Fruit fly (Drosophila melanogaster): ENCODE data around the gene Nhe2.
A peak's percentile ranks its signal among the peaks of the same experiment; 100 is the strongest.

Nhe2 gene

DNA sequence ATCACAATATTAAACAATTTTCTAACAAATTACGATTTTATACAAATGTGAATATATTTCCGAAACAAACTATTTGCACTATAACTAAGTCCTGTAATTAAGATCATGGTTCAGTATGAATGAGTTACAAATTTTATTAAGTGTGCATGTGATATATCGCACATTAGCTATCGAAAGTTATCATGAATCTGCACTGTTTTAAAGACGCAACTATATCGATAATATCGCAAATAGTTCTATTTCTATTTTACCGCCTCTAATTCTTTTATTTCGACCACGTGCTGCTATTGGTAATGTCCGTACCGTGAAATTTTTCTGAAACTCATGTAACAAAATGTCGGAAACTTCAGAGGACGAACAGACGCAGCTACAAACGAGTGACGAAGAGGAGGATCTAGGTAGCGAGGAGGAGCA lies 38.6 kb downstream of the Nhe2 start, which contains the start of gene pths (continued):
- TF ChIP-seq CG30431 (GFP tag; optimal IDR thresholded peaks at IDR 0.05): no peak
- TF ChIP-seq ham (GFP tag; IDR thresholded peaks at IDR 0.05): no peak
- no peak for TF ChIP-seq fd3F (GFP tag; optimal IDR thresholded peaks at IDR 0.05)
- peak; percentile 79 for TF ChIP-seq inv (GFP tag; IDR thresholded peaks at IDR 0.05; ENCODE audit: partially characterized antibody)
- peak; percentile 72 for TF ChIP-seq zen (tag; optimal IDR thresholded peaks at IDR 0.05)
- peak; percentile 97 for TF ChIP-seq MESR4 (GFP tag; optimal IDR thresholded peaks at IDR 0.05)
- TF ChIP-seq Dip3 (GFP tag; optimal IDR thresholded peaks at IDR 0.05): peak; percentile 41
- TF ChIP-seq sna (GFP tag; IDR thresholded peaks at IDR 0.05; ENCODE audit: partially characterized antibody): peak; percentile 54
- peak; percentile 58; the same call in 1 of the 2 replicates for TF ChIP-seq CG11085 (GFP tag; IDR thresholded peaks at IDR 0.05)
- TF ChIP-seq Max (GFP tag; optimal IDR thresholded peaks at IDR 0.05): peak; percentile 85
- TF ChIP-seq pita (GFP tag; optimal IDR thresholded peaks at IDR 0.05): no peak
- TF ChIP-seq CG10959 (GFP tag; IDR thresholded peaks at IDR 0.05): no peak
- TF ChIP-seq CG7372 (GFP tag; IDR thresholded peaks at IDR 0.05): no peak
- peak; percentile 29 for TF ChIP-seq tx (GFP tag; optimal IDR thresholded peaks at IDR 0.05)
- TF ChIP-seq CrebB (tag; optimal IDR thresholded peaks at IDR 0.05): no peak
- TF ChIP-seq CG15011 (GFP tag; optimal IDR thresholded peaks at IDR 0.05): no peak
- peak; percentile 40 for TF ChIP-seq Mes4 (GFP tag; optimal IDR thresholded peaks at IDR 0.05)
- peak; percentile 79 for TF ChIP-seq sob (GFP tag; IDR thresholded peaks at IDR 0.05)
- TF ChIP-seq zfh2 (GFP tag; optimal IDR thresholded peaks at IDR 0.05): peak; percentile 30
- no peak for TF ChIP-seq CG8765 (GFP tag; IDR thresholded peaks at IDR 0.05)
- TF ChIP-seq Nf-YB (GFP tag; optimal IDR thresholded peaks at IDR 0.05): no peak
- TF ChIP-seq lola (GFP tag; optimal IDR thresholded peaks at IDR 0.05): peak in 2 of 3 experiments; percentile 5 to 80
- peak; percentile 74 for TF ChIP-seq Xbp1 (GFP tag; optimal IDR thresholded peaks at IDR 0.05)
- TF ChIP-seq CG17328 (GFP tag; IDR thresholded peaks at IDR 0.05): 0 out of 2 replicates have a peak, but pooled peaks have one; percentile 28
- peak; percentile 98 for TF ChIP-seq CG30020 (tag; optimal IDR thresholded peaks at IDR 0.05)
- no peak for TF ChIP-seq lab (GFP tag; optimal IDR thresholded peaks at IDR 0.05)
- TF ChIP-seq CG6689 (GFP tag; IDR thresholded peaks at IDR 0.05): peak; percentile 50; the same call in 1 of the 2 replicates
- TF ChIP-seq NC2α (GFP tag; optimal IDR thresholded peaks at IDR 0.05): peak; percentile 4
- peak; percentile 35 for TF ChIP-seq bab2 (GFP tag; optimal IDR thresholded peaks at IDR 0.05)
- TF ChIP-seq HmgD (GFP tag; optimal IDR thresholded peaks at IDR 0.05): peak; percentile 37
- TF ChIP-seq Doc3 (GFP tag; IDR thresholded peaks at IDR 0.05; ENCODE audit: partially characterized antibody): peak; percentile 54; the same call in 2 of the 3 replicates
- peak; percentile 44 for TF ChIP-seq grau (tag; optimal IDR thresholded peaks at IDR 0.05)
- peak; percentile 23; the same call in 1 of the 3 replicates for TF ChIP-seq Aef1 (GFP tag; IDR thresholded peaks at IDR 0.05)
- TF ChIP-seq CG17359 (tag; optimal IDR thresholded peaks at IDR 0.05): no peak
- peak; percentile 50 for TF ChIP-seq dmrt11E (tag; optimal IDR thresholded peaks at IDR 0.05)
- peak; percentile 53 for TF ChIP-seq CG13624 (GFP tag; optimal IDR thresholded peaks at IDR 0.05)
- no peak for TF ChIP-seq mirr (GFP tag; optimal IDR thresholded peaks at IDR 0.05)
- no peak for TF ChIP-seq Bdp1 (GFP tag; optimal IDR thresholded peaks at IDR 0.05)
- TF ChIP-seq CG15601 (tag; optimal IDR thresholded peaks at IDR 0.05): no peak
- peak; percentile 76 for TF ChIP-seq nmo (GFP tag; optimal IDR thresholded peaks at IDR 0.05)
- no peak for TF ChIP-seq CG31365 (tag; optimal IDR thresholded peaks at IDR 0.05)
- peak; percentile 51 for TF ChIP-seq CG12942 (GFP tag; optimal IDR thresholded peaks at IDR 0.05)
- no peak for TF ChIP-seq cg (GFP tag; optimal IDR thresholded peaks at IDR 0.05)
- no peak for TF ChIP-seq Nf-YC (tag; optimal IDR thresholded peaks at IDR 0.05)
- no peak for TF ChIP-seq Trl (optimal IDR thresholded peaks at IDR 0.05)
- TF ChIP-seq Trl (GFP tag; optimal IDR thresholded peaks at IDR 0.05): peak; percentile 40
- TF ChIP-seq CG2889 (GFP tag; IDR thresholded peaks at IDR 0.05): 0 out of 3 replicates have a peak, but pooled peaks have one; percentile 31
- TF ChIP-seq Fer1 (GFP tag; optimal IDR thresholded peaks at IDR 0.05): no peak
- TF ChIP-seq gt (GFP tag; IDR thresholded peaks at IDR 0.05): no peak
- peak; percentile 68 for TF ChIP-seq sisA (GFP tag; IDR thresholded peaks at IDR 0.05)
- no peak for TF ChIP-seq CG4854 (GFP tag; optimal IDR thresholded peaks at IDR 0.05)

All from whole organism, embryonic.